Worm (Caenorhabditis elegans) whole organism, early embryonic: ENCODE data around the gene rnr-1.

Source experiments
- B0310.2 ChIP-seq: sonication (generic microtip); optimal IDR thresholded peaks from 2 replicates; lab custom pipeline; 2016; ENCODE audit warnings: mild to moderate bottlenecking, missing genetic modification characterization, missing compliant biosample characterization
- ama-1 ChIP-seq: fragments of 150-350 bp; optimal IDR thresholded peaks from 2 replicates; lab custom pipeline; 2014
- ceh-13 ChIP-seq: fragments of 200-800 bp; sonication (Bioruptor generic); optimal IDR thresholded peaks from 2 replicates; lab custom pipeline; 2018; ENCODE audit warnings: mild to moderate bottlenecking, missing genetic modification characterization, missing compliant biosample characterization
- flt-1 ChIP-seq: fragments of 200-800 bp; sonication (Bioruptor generic); IDR thresholded peaks from 2 replicates; pipeline ENCODE4 v1.3.6; 2022; ENCODE audit warnings: missing genetic modification characterization, missing compliant biosample characterization
- hnd-1 ChIP-seq: sonication (generic microtip); optimal IDR thresholded peaks from 2 replicates; lab custom pipeline; 2016; ENCODE audit warnings: missing genetic modification characterization, missing compliant biosample characterization
- scrt-1 ChIP-seq: fragments of 200-800 bp; sonication (Bioruptor generic); IDR thresholded peaks from 2 replicates; pipeline ENCODE4 v1.3.6; 2022; ENCODE audit warnings: missing genetic modification characterization, missing compliant biosample characterization
- sea-1 ChIP-seq: fragments of 200-800 bp; sonication (Bioruptor generic); conservative IDR thresholded peaks from 2 replicates; pipeline ENCODE4 v1.3.6; 2022; ENCODE audit warnings: missing genetic modification characterization, missing compliant biosample characterization
- tbx-11 ChIP-seq: fragments of 200-800 bp; sonication (Bioruptor generic); IDR thresholded peaks from 2 replicates; pipeline ENCODE4 v1.3.6; 2022; ENCODE audit warnings: missing genetic modification characterization, missing compliant biosample characterization
- tra-4 ChIP-seq: sonication (generic microtip); optimal IDR thresholded peaks from 2 replicates; lab custom pipeline; 2017; ENCODE audit warnings: missing genetic modification characterization, missing compliant biosample characterization

ce11 chrIII:9272107-9272506, 43.5 kb upstream of the rnr-1 start:
- TF ChIP-seq tbx-11 (GFP tag; lab: Robert Waterston, UW), result no peak
- TF ChIP-seq sea-1, result no peak
- no peak for TF ChIP-seq flt-1 (GFP tag; lab: Robert Waterston, UW)
- TF ChIP-seq B0310.2 (tag; lab: Kevin White, UChicago), result no peak
- no peak for TF ChIP-seq tra-4
- no peak for TF ChIP-seq hnd-1 (tag; lab: Kevin White, UChicago)
- TF ChIP-seq scrt-1 (GFP tag; lab: Robert Waterston, UW), result no peak
- TF ChIP-seq ama-1 (lab: Kevin White, UChicago), result no peak
- no peak for TF ChIP-seq ceh-13 (GFP tag; lab: Kevin White, UChicago)
